Worm (Caenorhabditis elegans): ENCODE measurements around the gene C13A10.2.

ce11 chrII:1369322-1369721, 11.5 kb upstream of the C13A10.2 start:
- no peak for TF ChIP-seq aly-2 (tag; optimal IDR thresholded peaks at IDR 0.05)
- no peak for TF ChIP-seq nhr-77 (tag; optimal IDR thresholded peaks at IDR 0.05)
- no peak for TF ChIP-seq lin-11 (tag; optimal IDR thresholded peaks at IDR 0.05)

Measured in whole organism, L2 larva.